Fruit fly (Drosophila melanogaster): Measurements from ENCODE around the gene IFT54.

DNA sequence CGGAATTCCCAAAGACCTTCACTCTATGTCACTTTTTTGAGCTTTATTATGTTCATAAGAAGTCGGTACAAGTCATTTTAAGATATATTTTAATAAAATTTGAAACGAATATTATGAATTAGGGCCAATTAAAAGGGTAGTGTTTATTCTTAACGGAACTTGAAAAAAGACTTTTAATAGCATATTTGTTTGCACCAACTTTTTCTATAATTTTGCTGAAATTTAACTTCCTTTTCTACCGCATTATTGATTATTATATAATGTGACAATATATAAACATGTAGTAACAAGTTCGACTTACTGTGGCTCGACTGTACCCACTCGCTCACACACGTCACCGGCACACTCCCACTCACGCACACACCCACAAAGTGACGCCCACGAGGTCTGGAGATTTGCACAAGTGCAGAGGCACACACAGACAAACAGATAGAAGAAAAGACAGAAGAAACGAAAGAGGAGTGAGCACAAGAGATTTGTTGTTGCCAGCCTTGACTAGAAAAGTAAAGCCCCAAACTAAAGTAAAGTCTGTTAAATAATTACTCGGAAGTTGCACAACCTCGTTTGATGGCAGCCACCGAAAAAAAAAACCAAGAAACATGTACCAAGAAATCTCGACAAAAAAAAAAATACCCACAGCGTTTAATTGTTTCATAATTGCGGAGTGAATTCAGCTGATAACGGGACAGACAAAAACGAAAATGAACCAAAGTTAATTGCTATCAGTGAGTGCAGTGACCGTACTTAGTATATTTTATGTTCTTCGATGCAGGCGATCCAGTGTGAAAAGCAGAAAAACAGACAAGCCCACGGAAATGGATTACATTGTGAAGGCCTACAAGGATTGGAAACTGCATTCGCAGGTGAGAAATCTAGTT is 12.0 kb upstream of the IFT54 start:
- TF ChIP-seq Dll (optimal IDR thresholded peaks at IDR 0.05): no peak
- no peak for TF ChIP-seq EcR (GFP tag; optimal IDR thresholded peaks at IDR 0.05)
